Worm (Caenorhabditis elegans): ENCODE results near the gene C04B4.4.

- TF ChIP-seq nfya-1 (tag; optimal IDR thresholded peaks at IDR 0.05) (no peak), nhr-11 (tag; optimal IDR thresholded peaks at IDR 0.05) (no peak)
Measured at ce11 chrX:12252189-12252588, 38.5 kb upstream of the C04B4.4 start.
